Fruit fly (Drosophila melanogaster) whole organism, prepupa: ENCODE results near the gene CG14662.

ENCODE experiments used
- Blimp-1 ChIP-seq: fragments of 200-800 bp; sonication (Bioruptor generic); optimal IDR thresholded peaks from 3 replicates; lab custom pipeline; 2017; ENCODE audit warnings: missing biosample characterization, missing genetic modification characterization, mild to moderate bottlenecking, moderate library complexity, missing genetic modification reagents
- CG10631 ChIP-seq: fragments of 200-800 bp; sonication (Bioruptor generic); optimal IDR thresholded peaks from 2 replicates; lab custom pipeline; 2016; ENCODE audit warnings: missing biosample characterization, missing genetic modification characterization
- CG11294 ChIP-seq: fragments of 200-800 bp; sonication (Bioruptor generic); IDR thresholded peaks from 2 replicates; pipeline ENCODE4 v1.3.6; 2022; ENCODE audit warnings: missing biosample characterization, missing genetic modification characterization
- CG15336 ChIP-seq: fragments of 200-800 bp; sonication (Bioruptor generic); IDR thresholded peaks from 2 replicates; pipeline ENCODE4 v1.3.6; 2022; ENCODE audit warnings: missing biosample characterization, missing genetic modification characterization
- CG1621 ChIP-seq: fragments of 200-800 bp; sonication (Bioruptor generic); optimal IDR thresholded peaks from 3 replicates; lab custom pipeline; 2018; ENCODE audit warnings: missing biosample characterization, mild to moderate bottlenecking, missing genetic modification characterization
- CG3032 ChIP-seq: fragments of 200-800 bp; optimal IDR thresholded peaks from 2 replicates; lab custom pipeline; 2019; ENCODE audit warnings: missing biosample characterization, mild to moderate bottlenecking, missing genetic modification characterization, moderate library complexity
- CG31627 ChIP-seq: fragments of 200-800 bp; sonication (Bioruptor generic); optimal IDR thresholded peaks from 3 replicates; lab custom pipeline; 2016; ENCODE audit warnings: missing biosample characterization, missing genetic modification characterization
- CG32006 ChIP-seq: fragments of 200-800 bp; sonication (Bioruptor generic); optimal IDR thresholded peaks from 3 replicates; lab custom pipeline; 2017; ENCODE audit warnings: missing biosample characterization, mild to moderate bottlenecking, missing genetic modification characterization
- CG8319 ChIP-seq: fragments of 200-800 bp; sonication (Bioruptor generic); optimal IDR thresholded peaks from 3 replicates; lab custom pipeline; 2016; ENCODE audit warnings: missing biosample characterization, missing genetic modification characterization
- CG8632 ChIP-seq: fragments of 200-800 bp; sonication (Bioruptor generic); optimal IDR thresholded peaks from 3 replicates; lab custom pipeline; 2016; ENCODE audit warnings: missing biosample characterization, missing genetic modification characterization
- CG9139 ChIP-seq: fragments of 200-800 bp; sonication (Bioruptor generic); optimal IDR thresholded peaks from 3 replicates; lab custom pipeline; 2017; ENCODE audit warnings: missing biosample characterization, mild to moderate bottlenecking, missing genetic modification characterization
- Eip78C ChIP-seq: fragments of 200-800 bp; sonication (Bioruptor generic); peaks from one replicate; lab custom pipeline; 2016; ENCODE audit warnings: missing biosample characterization, missing genetic modification characterization
- Eip93F ChIP-seq: fragments of 200-800 bp; sonication (Bioruptor generic); optimal IDR thresholded peaks from 2 replicates; lab custom pipeline; 2016; ENCODE audit warnings: missing biosample characterization, mild to moderate bottlenecking, missing genetic modification characterization
- Ets21C ChIP-seq: fragments of 200-800 bp; sonication (Bioruptor generic); optimal IDR thresholded peaks from 3 replicates; lab custom pipeline; 2016; ENCODE audit warnings: missing biosample characterization, missing genetic modification characterization
- Ets96B ChIP-seq: fragments of 200-800 bp; optimal IDR thresholded peaks from 2 replicates; lab custom pipeline; 2019; ENCODE audit warnings: missing biosample characterization, mild to moderate bottlenecking, missing genetic modification characterization, moderate library complexity
- Hr38 ChIP-seq: sonication (Bioruptor generic); optimal IDR thresholded peaks from 2 replicates; lab custom pipeline; 2016; ENCODE audit warnings: missing biosample characterization, missing genetic modification characterization
- Smox ChIP-seq: fragments of 200-800 bp; sonication (Bioruptor generic); optimal IDR thresholded peaks from 3 replicates; lab custom pipeline; 2016; ENCODE audit warnings: missing biosample characterization, missing genetic modification characterization
- Sox102F ChIP-seq: fragments of 200-800 bp; sonication (Bioruptor generic); optimal IDR thresholded peaks from 2 replicates; lab custom pipeline; 2016; ENCODE audit warnings: missing biosample characterization, mild to moderate bottlenecking, missing genetic modification characterization
- Sox14 ChIP-seq: fragments of 200-800 bp; sonication (Bioruptor generic); optimal IDR thresholded peaks from 3 replicates; lab custom pipeline; 2016; ENCODE audit warnings: missing biosample characterization, missing genetic modification characterization
- Sox15 ChIP-seq: fragments of 200-800 bp; sonication (Bioruptor generic); optimal IDR thresholded peaks from 3 replicates; lab custom pipeline; 2016; ENCODE audit warnings: missing biosample characterization, missing genetic modification characterization
- achi ChIP-seq: fragments of 200-800 bp; sonication (Bioruptor generic); optimal IDR thresholded peaks from 3 replicates; lab custom pipeline; 2016; ENCODE audit warnings: missing biosample characterization, missing genetic modification characterization
- eg ChIP-seq: fragments of 200-800 bp; sonication (Bioruptor generic); IDR thresholded peaks from 3 replicates; pipeline ENCODE4 v1.3.6; 2022; ENCODE audit warnings: missing biosample characterization, missing genetic modification characterization
- esn ChIP-seq: fragments of 200-800 bp; sonication (Bioruptor generic); optimal IDR thresholded peaks from 2 replicates; lab custom pipeline; 2016; ENCODE audit warnings: missing biosample characterization, mild to moderate bottlenecking, missing genetic modification characterization, moderate library complexity
- fkh ChIP-seq: fragments of 200-800 bp; sonication (Bioruptor generic); optimal IDR thresholded peaks from 3 replicates; lab custom pipeline; 2017; ENCODE audit warnings: missing biosample characterization, mild to moderate bottlenecking, missing genetic modification characterization, moderate library complexity
- lz ChIP-seq: fragments of 200-800 bp; sonication (Bioruptor generic); optimal IDR thresholded peaks from 3 replicates; lab custom pipeline; 2016; ENCODE audit warnings: missing biosample characterization, missing genetic modification characterization
- net ChIP-seq: fragments of 200-800 bp; sonication (Bioruptor generic); optimal IDR thresholded peaks from 3 replicates; lab custom pipeline; 2016; ENCODE audit warnings: missing biosample characterization, missing genetic modification characterization
- pdm3 ChIP-seq: fragments of 200-800 bp; sonication (Bioruptor generic); optimal IDR thresholded peaks from 3 replicates; lab custom pipeline; 2016; ENCODE audit warnings: missing biosample characterization, missing genetic modification characterization
- ss ChIP-seq, 2 experiments: fragments of 200-800 bp; sonication (Bioruptor generic); optimal IDR thresholded peaks; 2 replicates in 1 of 2; 3 replicates in 1 of 2; lab custom pipeline; 2017 to 2018; ENCODE audit warnings: mild to moderate bottlenecking in 2 of 2, missing biosample characterization in 2 of 2, missing genetic modification characterization in 2 of 2, moderate library complexity in 1 of 2
- svp ChIP-seq: fragments of 200-800 bp; sonication (Bioruptor generic); peaks from one replicate; lab custom pipeline; 2016; ENCODE audit warnings: missing biosample characterization, missing genetic modification characterization
- topi ChIP-seq: fragments of 200-800 bp; sonication (Bioruptor generic); optimal IDR thresholded peaks from 3 replicates; lab custom pipeline; 2016; ENCODE audit warnings: missing biosample characterization, missing genetic modification characterization

The CG14662 gene

DNA sequence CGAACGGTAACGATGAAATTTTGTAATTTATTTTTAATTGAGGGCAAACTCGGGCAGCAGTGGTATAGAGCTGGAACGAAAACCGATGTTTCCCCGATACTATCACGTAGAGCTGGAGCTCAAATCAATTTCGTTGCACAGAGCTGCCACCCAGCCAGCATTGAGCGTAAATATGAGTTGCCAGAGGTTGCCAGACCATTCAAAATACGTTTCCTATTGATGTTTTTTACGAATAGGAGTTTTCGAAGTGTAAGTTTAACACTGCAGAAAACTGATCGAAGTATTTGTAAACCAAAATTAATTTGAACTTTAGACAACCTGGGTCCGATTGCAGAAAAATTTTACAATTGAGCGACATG is 31.5 kb downstream of the CG14662 start, which contains the start of gene Ubc6 (continued):
- TF ChIP-seq achi (GFP tag; lab: Kevin White, UChicago) (peak; percentile 12), CG3032 (tag; lab: Kevin White, UChicago) (peak; percentile 48), topi (GFP tag; lab: Kevin White, UChicago) (peak; percentile 48), Smox (GFP tag; lab: Kevin White, UChicago) (peak; percentile 59), eg (no peak), lz (peak; percentile 67), Ets96B (tag; lab: Kevin White, UChicago) (no peak), pdm3 (GFP tag; lab: Kevin White, UChicago) (peak; percentile 66), Sox102F (GFP tag; lab: Kevin White, UChicago) (peak; percentile 24), esn (GFP tag; lab: Kevin White, UChicago) (peak; percentile 61), Sox14 (peak; percentile 68), Blimp-1 (GFP tag; lab: Kevin White, UChicago) (no peak), CG10631 (GFP tag; lab: Kevin White, UChicago) (peak; percentile 49), CG8632 (GFP tag; lab: Kevin White, UChicago) (no peak)

dm6 chr3R:4951764-4952570 is 32.1 kb downstream of the CG14662 start:
- TF ChIP-seq CG32006 (GFP tag; lab: Kevin White, UChicago) (no peak), Eip78C (peak; percentile 55), fkh (GFP tag; lab: Kevin White, UChicago) (peak; percentile 69), ss (GFP tag; optimal IDR thresholded peaks at IDR 0.05; lab: Kevin White, UChicago) (peak; percentile 38 to 58), CG9139 (peak; percentile 3), CG1621 (tag; lab: Kevin White, UChicago) (no peak), Blimp-1 (GFP tag; lab: Kevin White, UChicago) (peak; percentile 26), svp (peak; percentile 99), Sox14 (peak; percentile 45)

- TF ChIP-seq CG11294 (no peak), net (GFP tag; lab: Kevin White, UChicago) (no peak), CG8632 (GFP tag; lab: Kevin White, UChicago) (no peak), Eip78C (no peak), CG32006 (GFP tag; lab: Kevin White, UChicago) (no peak), pdm3 (GFP tag; lab: Kevin White, UChicago) (no peak), CG31627 (GFP tag; lab: Kevin White, UChicago) (no peak), fkh (GFP tag; lab: Kevin White, UChicago) (no peak), CG15336 (GFP tag; lab: Robert Waterston, UW) (no peak), Ets21C (GFP tag; lab: Kevin White, UChicago) (no peak), CG10631 (GFP tag; lab: Kevin White, UChicago) (no peak), CG8319 (no peak), Sox15 (GFP tag; lab: Kevin White, UChicago) (no peak), Hr38 (GFP tag; lab: Kevin White, UChicago) (no peak), Eip93F (GFP tag; lab: Kevin White, UChicago) (no peak)
These were observed 36.3 kb downstream of the CG14662 start for dm6 chr3R:4947732-4948131.
